Worm (Caenorhabditis elegans) whole organism, L1 larva: ENCODE results near the gene tag-196.

Source experiments
- C16A3.4 ChIP-seq: fragments of 150-350 bp; optimal IDR thresholded peaks from 2 replicates; lab custom pipeline; 2014; ENCODE audit warnings: missing biosample characterization, missing genetic modification characterization
- Y116A8C.19 ChIP-seq: sonication (generic microtip); optimal IDR thresholded peaks from 2 replicates; lab custom pipeline; 2016; ENCODE audit warnings: missing compliant biosample characterization, missing genetic modification characterization, borderline replicate concordance
- alr-1 ChIP-seq: fragments of 200-800 bp; sonication (Bioruptor generic); optimal IDR thresholded peaks from 2 replicates; lab custom pipeline; 2018; ENCODE audit warnings: borderline replicate concordance, mild to moderate bottlenecking, missing genetic modification characterization, missing compliant biosample characterization
- aly-2 ChIP-seq: fragments of 150-350 bp; optimal IDR thresholded peaks from 2 replicates; lab custom pipeline; 2014; ENCODE audit warnings: missing biosample characterization, missing genetic modification characterization
- ceh-90 ChIP-seq: sonication (generic microtip); optimal IDR thresholded peaks from 2 replicates; lab custom pipeline; 2016; ENCODE audit warnings: missing genetic modification characterization, missing compliant biosample characterization
- ces-1 ChIP-seq: fragments of 150-350 bp; optimal IDR thresholded peaks from 2 replicates; lab custom pipeline; 2014; ENCODE audit warnings: missing biosample characterization, missing genetic modification reagents, missing genetic modification characterization
- dpl-1 ChIP-seq, 3 experiments: fragments of 150-350 bp in 2 of 3; sonication (generic microtip) in 1 of 3; optimal IDR thresholded peaks; 2 replicates each; lab custom pipeline; 2014 to 2017; ENCODE audit warnings: missing biosample characterization in 3 of 3, missing genetic modification characterization in 3 of 3, missing genetic modification reagents in 3 of 3
- efl-1 ChIP-seq, 4 experiments: fragments of 150-350 bp; optimal IDR thresholded peaks in 3 of 4; peaks in 1 of 4; 1 replicate in 1 of 4; 2 replicates in 3 of 4; lab custom pipeline; 2014; ENCODE audit warnings: missing biosample characterization in 2 of 4, missing genetic modification characterization in 2 of 4, missing genetic modification reagents in 2 of 4
- elt-2 ChIP-seq: sonication (generic microtip); optimal IDR thresholded peaks from 2 replicates; lab custom pipeline; 2016; ENCODE audit warnings: missing genetic modification characterization, mild to moderate bottlenecking, inconsistent platforms, missing compliant biosample characterization, missing genetic modification reagents
- ets-5 ChIP-seq: fragments of 200-800 bp; sonication (Bioruptor generic); IDR thresholded peaks from 2 replicates; pipeline ENCODE4 v1.3.6; 2022; ENCODE audit warnings: missing genetic modification characterization, missing compliant biosample characterization
- fkh-10 ChIP-seq: sonication (generic microtip); optimal IDR thresholded peaks from 2 replicates; lab custom pipeline; 2017; ENCODE audit warnings: missing biosample characterization, missing genetic modification reagents, missing genetic modification characterization
- fos-1 ChIP-seq: fragments of 150-350 bp; optimal IDR thresholded peaks from 2 replicates; lab custom pipeline; 2014; ENCODE audit warnings: missing biosample characterization, missing genetic modification characterization
- grh-1 ChIP-seq: fragments of 200-800 bp; sonication (Bioruptor generic); IDR thresholded peaks from 2 replicates; pipeline ENCODE4 v1.3.6; 2022; ENCODE audit warnings: missing genetic modification reagents, missing genetic modification characterization, missing compliant biosample characterization
- hlh-17 ChIP-seq: fragments of 200-800 bp; sonication (Bioruptor generic); optimal IDR thresholded peaks from 2 replicates; lab custom pipeline; 2018; ENCODE audit warnings: missing genetic modification characterization, mild to moderate bottlenecking, missing compliant biosample characterization, moderate library complexity, borderline replicate concordance
- isw-1 ChIP-seq: fragments of 200-800 bp; sonication (Bioruptor generic); IDR thresholded peaks from 2 replicates; pipeline ENCODE4 v1.3.6; 2022; ENCODE audit warnings: missing genetic modification characterization, missing compliant biosample characterization
- lin-14 ChIP-seq: fragments of 200-800 bp; sonication (Bioruptor generic); optimal IDR thresholded peaks from 2 replicates; lab custom pipeline; 2018; ENCODE audit warnings: mild to moderate bottlenecking, missing genetic modification characterization, moderate library complexity, missing compliant biosample characterization
- lsy-2 ChIP-seq, 2 experiments: fragments of 150-350 bp; optimal IDR thresholded peaks; 2 replicates each; lab custom pipeline; 2014; ENCODE audit warnings: missing biosample characterization in 2 of 2, missing genetic modification characterization in 2 of 2
- mab-9 ChIP-seq: fragments of 200-800 bp; sonication (Bioruptor generic); IDR thresholded peaks from 2 replicates; pipeline ENCODE4 v1.3.6; 2022; ENCODE audit warnings: missing genetic modification reagents, missing genetic modification characterization, missing compliant biosample characterization
- mef-2 ChIP-seq: fragments of 150-350 bp; optimal IDR thresholded peaks from 2 replicates; lab custom pipeline; 2014; ENCODE audit warnings: missing biosample characterization, missing genetic modification characterization
- mep-1 ChIP-seq: fragments of 150-350 bp; optimal IDR thresholded peaks from 2 replicates; lab custom pipeline; 2014; ENCODE audit warnings: missing biosample characterization, missing genetic modification characterization
- nhr-12 ChIP-seq: sonication (generic microtip); optimal IDR thresholded peaks from 2 replicates; lab custom pipeline; 2017; ENCODE audit warnings: missing biosample characterization, missing genetic modification characterization
- nhr-19 ChIP-seq: fragments of 200-800 bp; sonication (Bioruptor generic); conservative IDR thresholded peaks from 2 replicates; pipeline ENCODE4 v1.3.6; 2022; ENCODE audit warnings: missing genetic modification characterization, missing compliant biosample characterization
- nhr-20 ChIP-seq: sonication (generic microtip); optimal IDR thresholded peaks from 2 replicates; lab custom pipeline; 2016; ENCODE audit warnings: mild to moderate bottlenecking, missing genetic modification characterization, missing compliant biosample characterization
- nhr-47 ChIP-seq: sonication (generic microtip); optimal IDR thresholded peaks from 2 replicates; lab custom pipeline; 2016; ENCODE audit warnings: mild to moderate bottlenecking, missing genetic modification characterization, moderate library complexity, missing compliant biosample characterization
- nhr-76 ChIP-seq: sonication (generic microtip); optimal IDR thresholded peaks from 2 replicates; lab custom pipeline; 2017; ENCODE audit warnings: missing biosample characterization, missing genetic modification characterization
- nhr-85 ChIP-seq: sonication (generic microtip); peaks from one replicate; lab custom pipeline; 2016; ENCODE audit warnings: missing genetic modification characterization, inconsistent platforms, missing compliant biosample characterization
- nhr-90 ChIP-seq: sonication (generic microtip); optimal IDR thresholded peaks from 2 replicates; lab custom pipeline; 2016; ENCODE audit warnings: mild to moderate bottlenecking, missing genetic modification characterization, missing compliant biosample characterization; ENCODE audit not compliant: poor library complexity
- pag-3 ChIP-seq: sonication (generic microtip); optimal IDR thresholded peaks from 2 replicates; lab custom pipeline; 2017; ENCODE audit warnings: missing genetic modification characterization, mild to moderate bottlenecking, missing compliant biosample characterization, antibody characterized with exemption, borderline replicate concordance; ENCODE audit not compliant: insufficient read depth
- pax-3 ChIP-seq: fragments of 200-800 bp; sonication (Bioruptor generic); optimal IDR thresholded peaks from 2 replicates; lab custom pipeline; 2018; ENCODE audit warnings: mild to moderate bottlenecking, missing genetic modification characterization, moderate library complexity, missing compliant biosample characterization
- pqm-1 ChIP-seq: sonication (generic microtip); optimal IDR thresholded peaks from 3 replicates; lab custom pipeline; 2017; ENCODE audit warnings: missing biosample characterization, missing genetic modification characterization
- rnt-1 ChIP-seq: sonication (generic microtip); optimal IDR thresholded peaks from 2 replicates; lab custom pipeline; 2016; ENCODE audit warnings: mild to moderate bottlenecking, missing genetic modification characterization, moderate library complexity, missing compliant biosample characterization
- sox-4 ChIP-seq: sonication (generic microtip); optimal IDR thresholded peaks from 2 replicates; lab custom pipeline; 2016; ENCODE audit warnings: missing genetic modification characterization, missing compliant biosample characterization
- sptf-1 ChIP-seq: fragments of 150-350 bp; optimal IDR thresholded peaks from 2 replicates; lab custom pipeline; 2014; ENCODE audit warnings: missing biosample characterization, missing genetic modification characterization
- sup-37 ChIP-seq: fragments of 200-800 bp; sonication (Bioruptor generic); optimal IDR thresholded peaks from 2 replicates; lab custom pipeline; 2018; ENCODE audit warnings: mild to moderate bottlenecking, missing genetic modification characterization, missing compliant biosample characterization
- tbx-2 ChIP-seq: sonication (generic microtip); optimal IDR thresholded peaks from 2 replicates; lab custom pipeline; 2016; ENCODE audit warnings: missing genetic modification characterization, missing compliant biosample characterization
- unc-130 ChIP-seq: fragments of 150-350 bp; optimal IDR thresholded peaks from 2 replicates; lab custom pipeline; 2017; ENCODE audit warnings: missing biosample characterization, missing genetic modification characterization, inconsistent platforms
- vab-15 ChIP-seq: sonication (generic microtip); optimal IDR thresholded peaks from 2 replicates; lab custom pipeline; 2017; ENCODE audit warnings: missing genotype, mild to moderate bottlenecking, missing genetic modification characterization, missing compliant biosample characterization
- zip-4 ChIP-seq: fragments of 200-800 bp; sonication (Bioruptor generic); optimal IDR thresholded peaks from 2 replicates; lab custom pipeline; 2018; ENCODE audit warnings: mild to moderate bottlenecking, missing genetic modification characterization, moderate library complexity, missing compliant biosample characterization
- ztf-4 ChIP-seq: fragments of 150-350 bp; optimal IDR thresholded peaks from 2 replicates; lab custom pipeline; 2014; ENCODE audit warnings: missing biosample characterization, missing genetic modification characterization

tag-196 gene

ce11 chrV:8610633-8611404 is 16.1 kb downstream of the tag-196 start, which contains the start of gene fip-4 (continued):
- TF ChIP-seq efl-1 (optimal IDR thresholded peaks at IDR 0.05; lab: Kevin White, UChicago) (no peak), efl-1 (GFP tag; optimal IDR thresholded peaks at IDR 0.05 in 1 of 2; lab: Kevin White, UChicago) (peak in 1 of 2 experiments; percentile 80), mep-1 (peak; percentile 24), alr-1 (tag; lab: Kevin White, UChicago) (no peak), nhr-12 (tag; lab: Kevin White, UChicago) (no peak), elt-2 (peak; percentile 60), unc-130 (tag; lab: Kevin White, UChicago) (peak; percentile 59), nhr-20 (tag; lab: Kevin White, UChicago) (peak; percentile 61), C16A3.4 (peak; percentile 31), ztf-4 (peak; percentile 22), nhr-47 (tag; lab: Kevin White, UChicago) (peak; percentile 43), pax-3 (tag; lab: Kevin White, UChicago) (no peak), nhr-19 (peak; percentile 63), vab-15 (tag; lab: Kevin White, UChicago) (no peak), grh-1 (0 out of 2 replicates have a peak, but pooled peaks have one; percentile 42), lsy-2 (tag; optimal IDR thresholded peaks at IDR 0.05; lab: Kevin White, UChicago) (peak; percentile 6 to 30), hlh-17 (GFP tag; lab: Kevin White, UChicago) (no peak)
- TF ChIP-seq, all 84 proteins: peak for 24

- TF ChIP-seq Y116A8C.19 (tag; lab: Kevin White, UChicago) (no peak), ets-5 (GFP tag; lab: Robert Waterston, UW) (no peak), mef-2 (tag; lab: Kevin White, UChicago) (no peak), ces-1 (no peak), efl-1 (optimal IDR thresholded peaks at IDR 0.05; lab: Kevin White, UChicago) (no peak), efl-1 (GFP tag; optimal IDR thresholded peaks at IDR 0.05 in 1 of 2; lab: Kevin White, UChicago) (peak in 1 of 2 experiments; percentile 89), aly-2 (tag; lab: Kevin White, UChicago) (peak; percentile 13), lin-14 (GFP tag; lab: Kevin White, UChicago) (no peak), pqm-1 (tag; lab: Kevin White, UChicago) (no peak), dpl-1 (GFP tag; optimal IDR thresholded peaks at IDR 0.05; lab: Kevin White, UChicago) (no peak)
These were observed 21.0 kb downstream of the tag-196 start for ce11 chrV:8615711-8616110.

ce11 chrV:8618738-8619137 is 24.0 kb downstream of the tag-196 start, which contains the start of gene grd-5:
TSS of gene grd-5 (plus strand) at chrV:8619032.
- TF ChIP-seq lin-14 (GFP tag; lab: Kevin White, UChicago) (peak; percentile 38), sup-37 (GFP tag; lab: Kevin White, UChicago) (no peak), tbx-2 (tag; lab: Kevin White, UChicago) (no peak), nhr-85 (tag; lab: Kevin White, UChicago) (peak; percentile 79), rnt-1 (peak; percentile 8), isw-1 (GFP tag; lab: Robert Waterston, UW) (no peak)

ce11 chrV:8621213-8621612 is 26.5 kb downstream of the tag-196 start, which contains the start of gene idpc-2:
TSS of gene idpc-2 (minus strand) at chrV:8621313.
- TF ChIP-seq mab-9 (GFP tag; lab: Robert Waterston, UW) (no peak), sox-4 (tag; lab: Kevin White, UChicago) (no peak), pag-3 (tag; lab: Kevin White, UChicago) (no peak), nhr-90 (tag; lab: Kevin White, UChicago) (no peak), fkh-10 (GFP tag; lab: Kevin White, UChicago) (no peak), zip-4 (GFP tag; lab: Kevin White, UChicago) (no peak), pqm-1 (tag; lab: Kevin White, UChicago) (no peak), sptf-1 (tag; lab: Kevin White, UChicago) (no peak), hlh-17 (GFP tag; lab: Kevin White, UChicago) (no peak), nhr-76 (no peak), mef-2 (tag; lab: Kevin White, UChicago) (no peak), nhr-12 (tag; lab: Kevin White, UChicago) (no peak), grh-1 (no peak), fos-1 (no peak), ceh-90 (tag; lab: Kevin White, UChicago) (no peak)
